3 fruit fly cellular contexts compared by ENCODE assay signal in the genomic region with DNA sequence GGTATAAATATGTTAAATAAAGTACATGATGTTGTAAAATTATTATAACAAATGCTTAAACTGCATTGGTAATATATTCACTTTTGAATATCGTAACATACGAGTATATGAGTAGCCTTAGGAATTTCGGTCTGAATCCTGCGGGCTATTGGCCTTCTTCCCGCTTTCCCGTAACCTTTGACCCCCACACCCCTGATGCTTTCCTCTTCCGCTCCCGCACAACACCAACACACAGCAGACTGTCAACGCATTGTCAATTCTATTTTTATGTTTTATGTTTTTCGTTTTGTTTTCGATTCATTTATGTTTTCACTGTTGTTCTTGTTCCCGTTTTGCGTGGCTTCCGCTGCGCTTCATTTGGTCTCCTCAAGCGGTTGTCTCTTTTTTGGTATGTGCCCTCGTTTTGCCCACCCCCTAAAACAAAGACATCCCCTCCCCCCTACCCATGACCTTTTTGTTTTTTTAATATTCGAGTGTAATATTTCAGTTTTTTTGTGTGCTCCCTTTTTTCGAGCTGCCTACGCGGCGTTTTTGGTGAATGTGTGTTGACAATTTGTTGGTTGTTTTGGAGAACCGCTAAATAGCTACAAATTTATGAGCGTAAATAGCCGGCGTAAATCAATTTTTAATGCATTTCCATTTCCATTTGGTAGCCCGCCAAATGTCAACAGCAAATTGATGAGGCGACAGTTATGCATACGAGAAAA.
TF ChIP-seq lines count a peak whose summit lies in the region.

No protein-coding gene starts in this region.

- TF ChIP-seq CTCF in whole organism, embryonic (GFP tag; optimal IDR thresholded peaks at IDR 0.05; lab: Kevin White, UChicago), result no peak

TF ChIP-seq in whole organism, adult, 20 proteins besides CTCF, POLR2A, EP300 and RAD21:
- TF ChIP-seq Hr96 (GFP tag; optimal IDR thresholded peaks at IDR 0.05; lab: Kevin White, UChicago) (no peak), tj (GFP tag; optimal IDR thresholded peaks at IDR 0.05; lab: Kevin White, UChicago) (peak; percentile 52), cic (GFP tag; optimal IDR thresholded peaks at IDR 0.05; lab: Kevin White, UChicago) (no peak), ovo (GFP tag; optimal IDR thresholded peaks at IDR 0.05; lab: Kevin White, UChicago) (no peak)

TF ChIP-seq in whole organism, embryonic, 481 proteins besides CTCF, POLR2A, EP300 and RAD21:
- TF ChIP-seq Blimp-1 (GFP tag; optimal IDR thresholded peaks at IDR 0.05; lab: Kevin White, UChicago) (no peak), Hr78 (GFP tag; optimal IDR thresholded peaks at IDR 0.05; lab: Kevin White, UChicago) (peak in 1 of 2 experiments; percentile 91), dysf (GFP tag; IDR thresholded peaks at IDR 0.05; lab: Robert Waterston, UW) (no peak), crol (GFP tag; IDR thresholded peaks at IDR 0.05; lab: Robert Waterston, UW) (0 out of 2 replicates have a peak, but pooled peaks have one; percentile 11), CG8924 (tag; optimal IDR thresholded peaks at IDR 0.05; lab: Kevin White, UChicago) (peak; percentile 4), NK7.1 (GFP tag; optimal IDR thresholded peaks at IDR 0.05; lab: Kevin White, UChicago) (no peak), zfh2 (GFP tag; optimal IDR thresholded peaks at IDR 0.05; lab: Kevin White, UChicago) (no peak), CrebB (tag; optimal IDR thresholded peaks at IDR 0.05; lab: Kevin White, UChicago) (no peak), CG4360 (GFP tag; IDR thresholded peaks at IDR 0.05; lab: Robert Waterston, UW) (peak; percentile 51; the same call in 1 of the 2 replicates), CG3995 (GFP tag; optimal IDR thresholded peaks at IDR 0.05; lab: Kevin White, UChicago) (no peak), CHES-1-like (GFP tag; optimal IDR thresholded peaks at IDR 0.05; lab: Kevin White, UChicago) (no peak), dmrt11E (tag; optimal IDR thresholded peaks at IDR 0.05; lab: Kevin White, UChicago) (peak; percentile 57), CG34422 (GFP tag; IDR thresholded peaks at IDR 0.05; lab: Robert Waterston, UW) (no peak), twi (tag; optimal IDR thresholded peaks at IDR 0.05; lab: Kevin White, UChicago) (peak; percentile 27), shn (GFP tag; optimal IDR thresholded peaks at IDR 0.05; lab: Kevin White, UChicago) (no peak), p53 (GFP tag; optimal IDR thresholded peaks at IDR 0.05; lab: Kevin White, UChicago) (no peak), nerfin-2 (GFP tag; IDR thresholded peaks at IDR 0.05; lab: Robert Waterston, UW; ENCODE audit: partially characterized antibody) (no peak), Vsx1 (GFP tag; optimal IDR thresholded peaks at IDR 0.05; lab: Kevin White, UChicago) (no peak), sd (tag; optimal IDR thresholded peaks at IDR 0.05; lab: Kevin White, UChicago) (peak; percentile 30), Abd-B (GFP tag; optimal IDR thresholded peaks at IDR 0.05; lab: Kevin White, UChicago) (no peak), chif (GFP tag; optimal IDR thresholded peaks at IDR 0.05; lab: Kevin White, UChicago) (no peak), CG2199 (GFP tag; IDR thresholded peaks at IDR 0.05; lab: Robert Waterston, UW) (0 out of 3 replicates have a peak, but pooled peaks have one; percentile 18), CG8478 (optimal IDR thresholded peaks at IDR 0.05; lab: Kevin White, UChicago) (no peak)

TF ChIP-seq in whole organism, prepupa, 60 proteins besides CTCF, POLR2A, EP300 and RAD21:
- TF ChIP-seq fkh (GFP tag; optimal IDR thresholded peaks at IDR 0.05; lab: Kevin White, UChicago), result peak; percentile 13
- no peak for TF ChIP-seq CG8119 (GFP tag; IDR thresholded peaks at IDR 0.05; lab: Robert Waterston, UW)
